Worm (Caenorhabditis elegans): Measurements from ENCODE around the gene nipa-1.
A peak's percentile ranks its signal among the peaks of the same experiment; 100 is the strongest.

DNA sequence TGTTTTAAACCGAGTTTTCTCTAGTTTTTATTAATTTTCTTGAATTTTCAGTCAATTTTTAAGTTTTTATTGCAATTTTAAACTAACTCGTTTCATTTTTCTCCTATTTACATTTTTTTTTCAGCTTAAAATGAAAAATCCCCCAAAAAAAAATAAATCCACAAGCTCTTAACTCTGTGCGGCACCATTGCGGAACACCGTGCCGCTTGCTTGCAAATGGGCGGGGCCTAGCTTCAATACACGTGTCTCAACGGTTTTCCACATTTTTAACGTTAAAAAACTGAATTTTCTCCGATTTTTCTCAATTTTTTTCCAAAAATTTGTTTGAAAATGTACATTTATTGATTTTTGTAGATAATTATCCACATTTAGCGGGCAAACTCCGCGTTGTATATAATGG lies 48.1 kb upstream of the nipa-1 start, which contains the start of gene R148.3:
- TF ChIP-seq snpc-4 (GFP tag; optimal IDR thresholded peaks at IDR 0.05), result no peak
- TF ChIP-seq snpc-4 (tag; optimal IDR thresholded peaks at IDR 0.05), result peak in 2 of 4 experiments; percentile 22 to 29
- TF ChIP-seq pha-4 (tag; optimal IDR thresholded peaks at IDR 0.05), result no peak
- TF ChIP-seq lsy-27 (tag; optimal IDR thresholded peaks at IDR 0.05; ENCODE audit: borderline replicate concordance, insufficient read depth), result no peak
- peak; percentile 48 for TF ChIP-seq snpc-3.4 (tag; optimal IDR thresholded peaks at IDR 0.05)
